Worm (Caenorhabditis elegans) whole organism, L4/young adult: Measurements from ENCODE around the gene srbc-9.

Source experiments
- W03F9.2 ChIP-seq: fragments of 150-350 bp; optimal IDR thresholded peaks from 2 replicates; lab custom pipeline; 2014; ENCODE audit warnings: missing biosample characterization, missing genetic modification characterization
- him-1 ChIP-seq: sonication (generic microtip); optimal IDR thresholded peaks from 2 replicates; lab custom pipeline; 2016; ENCODE audit warnings: missing genotype, missing genetic modification reagents, missing genetic modification characterization, missing compliant biosample characterization

- TF ChIP-seq him-1 (tag; lab: Kevin White, UChicago) (no peak), W03F9.2 (no peak)
Measured at ce11 chrV:7538018-7538417, 47.8 kb upstream of the srbc-9 start, which contains the start of gene C54F6.12.
